Worm (Caenorhabditis elegans): Measurements from ENCODE around the gene inx-10.
A peak's percentile ranks its signal among the peaks of the same experiment; 100 is the strongest.

The inx-10 gene

DNA sequence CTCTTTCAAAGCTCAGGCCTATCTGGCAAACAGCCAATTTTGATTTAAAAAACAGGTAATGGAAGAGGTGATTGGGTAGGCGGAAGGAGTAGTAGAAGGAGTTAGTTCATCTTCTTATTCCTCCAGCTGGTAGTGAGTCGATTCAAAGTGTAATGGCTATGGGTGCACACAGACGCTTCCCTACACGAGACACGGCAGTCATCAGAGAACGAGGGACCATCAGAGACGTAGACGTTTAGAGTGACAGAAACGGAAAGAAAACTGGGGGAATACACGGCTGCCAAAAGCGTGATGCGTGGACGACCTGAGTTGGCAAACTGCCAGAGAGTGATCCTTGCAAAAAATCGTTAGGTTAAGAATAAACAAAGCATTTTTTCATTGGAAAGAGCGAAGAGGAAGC, 40.1 kb upstream of the inx-10 start:
- TF ChIP-seq unc-120 (tag; optimal IDR thresholded peaks at IDR 0.05; ENCODE audit: poor library complexity, severe bottlenecking) (peak; percentile 91), hlh-1 (tag; optimal IDR thresholded peaks at IDR 0.05) (peak; percentile 80), nhr-28 (tag; optimal IDR thresholded peaks at IDR 0.05) (no peak), cnd-1 (tag; optimal IDR thresholded peaks at IDR 0.05) (peak; percentile 47), mab-5 (tag; optimal IDR thresholded peaks at IDR 0.05) (no peak), drap-1 (GFP tag; optimal IDR thresholded peaks at IDR 0.05) (peak; percentile 33), unc-62 (GFP tag; optimal IDR thresholded peaks at IDR 0.05) (peak; percentile 44), pha-4 (tag; optimal IDR thresholded peaks at IDR 0.05) (no peak)

DNA sequence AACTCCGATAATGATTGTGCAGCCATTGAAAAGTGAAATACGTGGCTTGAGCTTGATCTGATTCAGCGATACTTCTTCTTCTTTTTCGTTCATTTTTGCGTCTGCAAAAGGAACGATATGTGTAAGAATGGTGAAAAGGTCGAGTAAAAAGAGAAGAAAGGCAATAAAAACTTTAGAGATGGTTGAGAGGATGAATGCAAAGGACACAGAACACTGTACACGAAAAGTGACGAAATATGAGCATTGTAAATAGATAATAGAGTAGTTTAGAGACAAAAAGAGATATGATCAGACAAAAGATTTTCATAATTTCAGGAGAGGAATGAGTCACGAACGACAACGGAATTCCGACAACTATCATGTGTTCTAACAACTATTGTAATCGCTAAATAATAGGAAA, 39.0 kb upstream of the inx-10 start, which contains the start of gene aat-2:
Gene aat-2 (minus strand): TSS at position 101 of the 400 bp plus-strand sequence.
- no peak for TF ChIP-seq M03D4.4 (tag; optimal IDR thresholded peaks at IDR 0.05)
- TF ChIP-seq unc-39 (tag; optimal IDR thresholded peaks at IDR 0.05) = no peak
- TF ChIP-seq nhr-28 (tag; optimal IDR thresholded peaks at IDR 0.05) = no peak
- no peak for TF ChIP-seq mab-5 (tag; optimal IDR thresholded peaks at IDR 0.05)
- no peak for TF ChIP-seq sem-2 (GFP tag; optimal IDR thresholded peaks at IDR 0.05)
- TF ChIP-seq snpc-4 (tag; optimal IDR thresholded peaks at IDR 0.05) = no peak
- no peak for TF ChIP-seq tbx-8 (GFP tag; optimal IDR thresholded peaks at IDR 0.05)
- TF ChIP-seq mep-1 (tag; optimal IDR thresholded peaks at IDR 0.05) = no peak
- no peak for TF ChIP-seq nhr-2 (tag; optimal IDR thresholded peaks at IDR 0.05)
- TF ChIP-seq elt-1 (tag; optimal IDR thresholded peaks at IDR 0.05; ENCODE audit: borderline replicate concordance, insufficient read depth) = no peak
- no peak for TF ChIP-seq mls-2 (tag; optimal IDR thresholded peaks at IDR 0.05)
- no peak for TF ChIP-seq hlh-1 (tag; optimal IDR thresholded peaks at IDR 0.05)
- no peak for TF ChIP-seq ceh-83 (GFP tag; optimal IDR thresholded peaks at IDR 0.05)
- TF ChIP-seq pha-4 (tag; optimal IDR thresholded peaks at IDR 0.05) = no peak
- no peak for TF ChIP-seq nhr-76 (tag; optimal IDR thresholded peaks at IDR 0.05)
- no peak for TF ChIP-seq sptf-1 (tag; optimal IDR thresholded peaks at IDR 0.05)
- TF ChIP-seq ztf-11 (tag; optimal IDR thresholded peaks at IDR 0.05) = no peak
- no peak for TF ChIP-seq cnd-1 (tag; optimal IDR thresholded peaks at IDR 0.05)
- TF ChIP-seq unc-62 (GFP tag; optimal IDR thresholded peaks at IDR 0.05) = no peak
- TF ChIP-seq lsy-2 (tag; optimal IDR thresholded peaks at IDR 0.05) = no peak

DNA sequence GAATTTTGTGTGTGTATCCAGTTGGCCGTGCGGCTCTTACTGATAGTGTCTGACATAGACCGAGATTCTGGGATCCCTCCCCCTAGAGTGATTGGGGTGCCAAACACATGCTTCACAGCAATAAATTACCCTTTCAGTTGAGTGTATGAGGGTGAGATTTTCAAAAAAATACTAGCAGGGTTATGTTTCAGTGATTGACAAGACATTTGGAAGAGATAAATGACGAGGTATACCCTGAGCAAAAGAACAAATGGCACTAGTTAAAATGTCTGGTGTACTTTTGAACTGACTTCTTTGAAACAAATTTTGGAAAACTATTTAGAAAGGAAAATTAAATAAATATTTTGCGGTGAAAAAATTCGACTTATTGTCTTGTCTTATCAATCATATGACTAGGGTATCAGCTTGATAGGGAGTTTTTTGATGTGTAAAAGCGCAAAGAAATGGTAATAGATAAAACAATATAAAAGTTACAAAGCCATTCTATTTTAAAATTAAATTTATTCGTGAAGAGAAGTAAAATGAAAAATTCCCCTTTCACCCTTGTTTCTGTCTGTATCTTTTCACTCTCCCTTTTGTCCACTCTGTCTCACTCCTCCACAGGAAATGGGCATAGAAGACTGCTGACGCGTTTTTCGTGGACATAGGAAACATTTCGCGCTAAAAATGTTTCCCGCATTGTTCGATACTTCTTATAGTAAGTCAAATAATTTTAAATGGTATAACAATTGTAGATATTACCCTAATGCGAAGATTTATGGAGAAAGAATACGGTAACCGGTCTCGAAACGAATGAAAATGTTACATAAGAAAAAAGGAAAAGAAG, 36.1 kb upstream of the inx-10 start, which contains the start of gene glo-4:
Gene glo-4 (minus strand): TSS at position 51 of the 826 bp plus-strand sequence.
- peak; percentile 21 for TF ChIP-seq lsy-2 (tag; optimal IDR thresholded peaks at IDR 0.05)
- TF ChIP-seq mab-5 (tag; optimal IDR thresholded peaks at IDR 0.05) = no peak
- no peak for TF ChIP-seq sem-2 (GFP tag; optimal IDR thresholded peaks at IDR 0.05)
- TF ChIP-seq ceh-39 (tag; optimal IDR thresholded peaks at IDR 0.05) = no peak
- TF ChIP-seq unc-39 (tag; optimal IDR thresholded peaks at IDR 0.05) = no peak
- no peak for TF ChIP-seq bed-3 (GFP tag; optimal IDR thresholded peaks at IDR 0.05)
- no peak for TF ChIP-seq M03D4.4 (tag; optimal IDR thresholded peaks at IDR 0.05)
- no peak for TF ChIP-seq mls-2 (tag; optimal IDR thresholded peaks at IDR 0.05)
- TF ChIP-seq drap-1 (GFP tag; optimal IDR thresholded peaks at IDR 0.05) = no peak
- TF ChIP-seq elt-3 (tag; optimal IDR thresholded peaks at IDR 0.05) = no peak
- no peak for TF ChIP-seq zip-8 (tag; optimal IDR thresholded peaks at IDR 0.05)
- TF ChIP-seq tbx-8 (GFP tag; optimal IDR thresholded peaks at IDR 0.05) = no peak
- no peak for TF ChIP-seq ceh-83 (GFP tag; optimal IDR thresholded peaks at IDR 0.05)
- no peak for TF ChIP-seq nhr-76 (tag; optimal IDR thresholded peaks at IDR 0.05)
- peak; percentile 77 for TF ChIP-seq ces-1 (GFP tag; optimal IDR thresholded peaks at IDR 0.05)
- TF ChIP-seq hlh-1 (tag; optimal IDR thresholded peaks at IDR 0.05) = peak; percentile 36
- no peak for TF ChIP-seq ztf-11 (tag; optimal IDR thresholded peaks at IDR 0.05)
- peak; percentile 69 for TF ChIP-seq mep-1 (tag; optimal IDR thresholded peaks at IDR 0.05)
- peak; percentile 55 for TF ChIP-seq unc-120 (tag; optimal IDR thresholded peaks at IDR 0.05; ENCODE audit: poor library complexity, severe bottlenecking)
- TF ChIP-seq unc-62 (GFP tag; optimal IDR thresholded peaks at IDR 0.05) = no peak
- peak; percentile 69 for TF ChIP-seq nhr-237 (tag; optimal IDR thresholded peaks at IDR 0.05)
- TF ChIP-seq lin-13 (tag; optimal IDR thresholded peaks at IDR 0.05) = peak; percentile 13
- no peak for TF ChIP-seq nhr-12 (tag; optimal IDR thresholded peaks at IDR 0.05)
- no peak for TF ChIP-seq snpc-4 (tag; optimal IDR thresholded peaks at IDR 0.05)
- TF ChIP-seq ceh-43 (GFP tag; optimal IDR thresholded peaks at IDR 0.05) = no peak
- no peak for TF ChIP-seq blmp-1 (tag; optimal IDR thresholded peaks at IDR 0.05)
- no peak for TF ChIP-seq lin-32 (GFP tag; optimal IDR thresholded peaks at IDR 0.05)
- TF ChIP-seq pha-4 (tag; optimal IDR thresholded peaks at IDR 0.05) = no peak
- TF ChIP-seq flh-1 (GFP tag; optimal IDR thresholded peaks at IDR 0.05) = no peak

Data from whole organism, mixed stage, embryonic.